Worm (Caenorhabditis elegans) whole organism, L4/young adult: ENCODE results near the gene C06E8.5.

Source experiments
- W03F9.2 ChIP-seq: fragments of 150-350 bp; optimal IDR thresholded peaks from 2 replicates; lab custom pipeline; 2014; ENCODE audit warnings: missing biosample characterization, missing genetic modification characterization
- dao-5 ChIP-seq: sonication (generic microtip); optimal IDR thresholded peaks from 2 replicates; lab custom pipeline; 2016; ENCODE audit warnings: missing genotype, missing genetic modification characterization, moderate library complexity, missing compliant biosample characterization
- him-1 ChIP-seq: sonication (generic microtip); optimal IDR thresholded peaks from 2 replicates; lab custom pipeline; 2016; ENCODE audit warnings: missing genotype, missing genetic modification reagents, missing genetic modification characterization, missing compliant biosample characterization

DNA sequence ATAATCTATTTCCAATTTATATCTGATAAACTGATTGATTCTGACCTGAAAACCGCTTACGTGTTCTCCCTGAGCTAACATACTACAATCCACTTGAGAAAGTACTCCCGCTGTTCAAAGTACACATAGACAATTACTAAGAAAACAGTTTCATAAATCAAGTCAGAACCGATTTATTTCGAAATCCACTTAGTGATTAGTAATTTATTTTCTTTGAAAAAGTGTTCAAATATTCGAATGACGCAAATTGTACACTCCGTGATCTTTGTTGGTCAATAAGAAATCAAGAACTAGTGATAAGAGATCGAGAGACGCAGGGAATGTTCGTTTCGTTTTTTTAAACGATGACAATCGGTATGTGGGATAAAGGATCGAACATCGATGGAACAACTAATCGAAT is 12.8 kb downstream of the C06E8.5 start:
- TF ChIP-seq him-1 (tag; lab: Kevin White, UChicago) (no peak), W03F9.2 (no peak), dao-5 (tag; lab: Kevin White, UChicago) (no peak)
